Fruit fly (Drosophila melanogaster) whole organism, embryonic: ENCODE data around the gene CG17841.

ENCODE experiments used
- ATbp ChIP-seq: fragments of 200-800 bp; sonication (Bioruptor generic); optimal IDR thresholded peaks from 2 replicates; lab custom pipeline; 2017; ENCODE audit warnings: missing biosample characterization, mild to moderate bottlenecking, missing genetic modification characterization, missing genetic modification reagents
- Bteb2 ChIP-seq: fragments of 200-800 bp; sonication (Bioruptor generic); optimal IDR thresholded peaks from 2 replicates; lab custom pipeline; 2016; ENCODE audit warnings: missing biosample characterization, missing genetic modification characterization
- CG10209 ChIP-seq: fragments of 200-800 bp; sonication (Bioruptor generic); optimal IDR thresholded peaks from 3 replicates; lab custom pipeline; 2017; ENCODE audit warnings: missing biosample characterization, mild to moderate bottlenecking, missing genetic modification characterization, missing genetic modification reagents
- CG10979 ChIP-seq: fragments of 200-800 bp; sonication (Bioruptor generic); optimal IDR thresholded peaks from 2 replicates; lab custom pipeline; 2018; ENCODE audit warnings: missing biosample characterization, mild to moderate bottlenecking, missing genetic modification characterization, moderate library complexity
- CG11247 ChIP-seq: fragments of 200-800 bp; sonication (Bioruptor generic); IDR thresholded peaks from 2 replicates; pipeline ENCODE4 v1.3.6; 2022; ENCODE audit warnings: missing biosample characterization, missing genetic modification characterization
- CG13624 ChIP-seq: fragments of 200-800 bp; sonication (Bioruptor generic); optimal IDR thresholded peaks from 2 replicates; lab custom pipeline; 2016; ENCODE audit warnings: missing biosample characterization, missing genetic modification characterization
- CG14965 ChIP-seq: fragments of 200-800 bp; sonication (Bioruptor generic); optimal IDR thresholded peaks from 2 replicates; lab custom pipeline; 2016; ENCODE audit warnings: missing biosample characterization, missing genetic modification characterization, borderline replicate concordance
- CG15696 ChIP-seq: fragments of 200-800 bp; sonication (Bioruptor generic); optimal IDR thresholded peaks from 2 replicates; lab custom pipeline; 2019; ENCODE audit warnings: missing biosample characterization, mild to moderate bottlenecking, missing genetic modification characterization, moderate library complexity
- CG3847 ChIP-seq: fragments of 200-800 bp; sonication (Bioruptor generic); IDR thresholded peaks from 2 replicates; pipeline ENCODE4 v1.3.6; 2022; ENCODE audit warnings: missing biosample characterization, missing genetic modification characterization
- CG43689 ChIP-seq: fragments of 200-800 bp; sonication (Bioruptor generic); IDR thresholded peaks from 2 replicates; pipeline ENCODE4 v1.3.6; 2022; ENCODE audit warnings: missing biosample characterization, missing genetic modification characterization
- CG4404 ChIP-seq: fragments of 200-800 bp; sonication (Bioruptor generic); IDR thresholded peaks from 2 replicates; pipeline ENCODE4 v1.3.6; 2022; ENCODE audit warnings: missing biosample characterization, missing genetic modification characterization
- CG5953 ChIP-seq: fragments of 200-800 bp; sonication (Bioruptor generic); IDR thresholded peaks from 2 replicates; pipeline ENCODE4 v1.3.6; 2022; ENCODE audit warnings: missing biosample characterization, missing genetic modification characterization
- CG6254 ChIP-seq: fragments of 200-800 bp; sonication (Bioruptor generic); optimal IDR thresholded peaks from 3 replicates; lab custom pipeline; 2017; ENCODE audit warnings: mild to moderate bottlenecking, missing biosample characterization, missing genetic modification reagents, missing genetic modification characterization
- CG6689 ChIP-seq: fragments of 200-800 bp; sonication (Bioruptor generic); IDR thresholded peaks from 2 replicates; pipeline ENCODE4 v1.3.6; 2022; ENCODE audit warnings: missing biosample characterization, missing genetic modification characterization
- CG6791 ChIP-seq: fragments of 200-800 bp; sonication (Bioruptor generic); IDR thresholded peaks from 3 replicates; pipeline ENCODE4 v1.3.6; 2022; ENCODE audit warnings: missing biosample characterization, missing genetic modification characterization; ENCODE audit not compliant: partially characterized antibody
- CG8765 ChIP-seq: fragments of 200-800 bp; sonication (Bioruptor generic); IDR thresholded peaks from 2 replicates; pipeline ENCODE4 v1.3.6; 2022; ENCODE audit warnings: missing biosample characterization, missing genetic modification characterization
- CG9932 ChIP-seq: fragments of 200-800 bp; sonication (Bioruptor generic); IDR thresholded peaks from 2 replicates; pipeline ENCODE4 v1.3.6; 2022; ENCODE audit warnings: missing biosample characterization, missing genetic modification characterization
- Chrac-16 ChIP-seq: fragments of 200-800 bp; sonication (Bioruptor generic); optimal IDR thresholded peaks from 3 replicates; lab custom pipeline; 2016; ENCODE audit warnings: missing biosample characterization, missing genetic modification characterization
- D19A ChIP-seq: fragments of 200-800 bp; optimal IDR thresholded peaks from 3 replicates; lab custom pipeline; 2019; ENCODE audit warnings: missing biosample characterization, mild to moderate bottlenecking, missing genetic modification characterization, moderate library complexity
- Dek ChIP-seq: fragments of 200-800 bp; sonication (Bioruptor generic); optimal IDR thresholded peaks from 3 replicates; lab custom pipeline; 2019; ENCODE audit warnings: missing biosample characterization, mild to moderate bottlenecking, missing genetic modification characterization, moderate library complexity
- Doc3 ChIP-seq: fragments of 200-800 bp; sonication (Bioruptor generic); IDR thresholded peaks from 3 replicates; pipeline ENCODE4 v1.3.6; 2022; ENCODE audit warnings: missing biosample characterization, missing genetic modification characterization; ENCODE audit not compliant: partially characterized antibody
- Fer3 ChIP-seq: fragments of 200-800 bp; sonication (Bioruptor generic); optimal IDR thresholded peaks from 2 replicates; lab custom pipeline; 2018; ENCODE audit warnings: missing biosample characterization, mild to moderate bottlenecking, missing genetic modification characterization, moderate library complexity
- H15 ChIP-seq: fragments of 200-800 bp; sonication (Bioruptor generic); IDR thresholded peaks from 3 replicates; pipeline ENCODE4 v1.3.6; 2022; ENCODE audit warnings: missing biosample characterization, missing genetic modification characterization
- Hmr ChIP-seq: fragments of 200-800 bp; sonication (Bioruptor generic); optimal IDR thresholded peaks from 3 replicates; lab custom pipeline; 2017; ENCODE audit warnings: mild to moderate bottlenecking, missing biosample characterization, missing genetic modification reagents, missing genetic modification characterization
- Jarid2 ChIP-seq: fragments of 200-800 bp; sonication (Bioruptor generic); optimal IDR thresholded peaks from 3 replicates; lab custom pipeline; 2017; ENCODE audit warnings: mild to moderate bottlenecking, missing biosample characterization, missing genetic modification reagents, missing genetic modification characterization
- Myb ChIP-seq: fragments of 200-800 bp; sonication (Bioruptor generic); optimal IDR thresholded peaks from 2 replicates; lab custom pipeline; 2016; ENCODE audit warnings: missing biosample characterization, missing genetic modification characterization
- NC2β ChIP-seq: fragments of 200-800 bp; sonication (Bioruptor generic); optimal IDR thresholded peaks from 2 replicates; lab custom pipeline; 2016; ENCODE audit warnings: missing biosample characterization, missing genetic modification characterization
- Nf-YA ChIP-seq: fragments of 200-800 bp; sonication (Bioruptor generic); IDR thresholded peaks from 2 replicates; pipeline ENCODE4 v1.3.6; 2022; ENCODE audit warnings: missing biosample characterization, missing genetic modification characterization
- Rfx ChIP-seq: fragments of 200-800 bp; sonication (Bioruptor generic); IDR thresholded peaks from 2 replicates; pipeline ENCODE4 v1.3.6; 2022; ENCODE audit warnings: missing biosample characterization, missing genetic modification characterization
- Six4 ChIP-seq: fragments of 200-800 bp; sonication (Bioruptor generic); optimal IDR thresholded peaks from 2 replicates; lab custom pipeline; 2016; ENCODE audit warnings: missing biosample characterization, missing genetic modification characterization
- al ChIP-seq: fragments of 200-800 bp; sonication (Bioruptor generic); IDR thresholded peaks from 2 replicates; pipeline ENCODE4 v1.3.6; 2022; ENCODE audit warnings: missing biosample characterization, missing genetic modification characterization
- chm ChIP-seq: fragments of 200-800 bp; sonication (Bioruptor generic); IDR thresholded peaks from 2 replicates; pipeline ENCODE4 v1.3.6; 2022; ENCODE audit warnings: missing biosample characterization, missing genetic modification characterization
- ci ChIP-seq: fragments of 200-800 bp; sonication (Bioruptor generic); IDR thresholded peaks from 3 replicates; pipeline ENCODE4 v1.3.6; 2022; ENCODE audit warnings: missing biosample characterization, missing genetic modification characterization
- crol ChIP-seq: fragments of 200-800 bp; sonication (Bioruptor generic); IDR thresholded peaks from 2 replicates; pipeline ENCODE4 v1.3.6; 2022; ENCODE audit warnings: missing biosample characterization, missing genetic modification characterization
- danr ChIP-seq: fragments of 200-800 bp; sonication (Bioruptor generic); IDR thresholded peaks from 2 replicates; pipeline ENCODE4 v1.3.6; 2022; ENCODE audit warnings: missing biosample characterization, missing genetic modification characterization
- disco-r ChIP-seq: fragments of 200-800 bp; sonication (Bioruptor generic); optimal IDR thresholded peaks from 2 replicates; lab custom pipeline; 2016; ENCODE audit warnings: missing biosample characterization, missing genetic modification characterization
- fd3F ChIP-seq: fragments of 200-800 bp; sonication (Bioruptor generic); optimal IDR thresholded peaks from 2 replicates; lab custom pipeline; 2018; ENCODE audit warnings: missing biosample characterization, mild to moderate bottlenecking, missing genetic modification characterization, moderate library complexity
- hkb ChIP-seq, 2 experiments: fragments of 200-800 bp in 1 of 2; fragments of >200 bp in 1 of 2; sonication (Bioruptor generic) in 1 of 2; IDR thresholded peaks in 1 of 2; optimal IDR thresholded peaks in 1 of 2; 2 replicates each; pipeline versions ENCODE4 v1.3.6 to Lab custom; 2017 to 2022; ENCODE audit warnings: missing biosample characterization in 1 of 2, missing genetic modification characterization in 1 of 2
- lab ChIP-seq: fragments of 200-800 bp; sonication (Bioruptor generic); optimal IDR thresholded peaks from 3 replicates; lab custom pipeline; 2017; ENCODE audit warnings: missing biosample characterization, missing genetic modification characterization, mild to moderate bottlenecking, moderate library complexity, missing genetic modification reagents
- run ChIP-seq: fragments of 200-800 bp; sonication (Bioruptor generic); optimal IDR thresholded peaks from 3 replicates; lab custom pipeline; 2018; ENCODE audit warnings: missing biosample characterization, mild to moderate bottlenecking, missing genetic modification characterization
- salm ChIP-seq: fragments of 200-800 bp; sonication (Bioruptor generic); optimal IDR thresholded peaks from 2 replicates; lab custom pipeline; 2018; ENCODE audit warnings: missing biosample characterization, mild to moderate bottlenecking, missing genetic modification characterization
- scrt ChIP-seq: fragments of 200-800 bp; sonication (Bioruptor generic); optimal IDR thresholded peaks from 2 replicates; lab custom pipeline; 2018; ENCODE audit warnings: missing biosample characterization, mild to moderate bottlenecking, missing genetic modification characterization, moderate library complexity
- sens ChIP-seq: fragments of 200-800 bp; sonication (Bioruptor generic); peaks from one replicate; lab custom pipeline; 2016; ENCODE audit warnings: missing biosample characterization, missing genetic modification characterization
- toy ChIP-seq: fragments of 200-800 bp; sonication (Bioruptor generic); IDR thresholded peaks from 2 replicates; pipeline ENCODE4 v1.3.6; 2022; ENCODE audit warnings: missing biosample characterization, missing genetic modification characterization
- trem ChIP-seq: fragments of 200-800 bp; optimal IDR thresholded peaks from 3 replicates; lab custom pipeline; 2019; ENCODE audit warnings: missing biosample characterization, mild to moderate bottlenecking, missing genetic modification characterization, moderate library complexity
- ttk ChIP-seq: fragments of 200-800 bp; sonication (Bioruptor generic); IDR thresholded peaks from 2 replicates; pipeline ENCODE4 v2.1.2; 2022; ENCODE audit warnings: missing biosample characterization, missing genetic modification characterization
- tup ChIP-seq: fragments of 200-800 bp; sonication (Bioruptor generic); optimal IDR thresholded peaks from 2 replicates; lab custom pipeline; 2016; ENCODE audit warnings: missing biosample characterization, mild to moderate bottlenecking, missing genetic modification characterization, moderate library complexity
- wek ChIP-seq: fragments of 200-800 bp; sonication (Bioruptor generic); optimal IDR thresholded peaks from 3 replicates; lab custom pipeline; 2018; ENCODE audit warnings: missing biosample characterization, mild to moderate bottlenecking, missing genetic modification characterization, moderate library complexity
- wor ChIP-seq: fragments of 200-800 bp; sonication (Bioruptor generic); IDR thresholded peaks from 2 replicates; pipeline ENCODE4 v1.3.6; 2022; ENCODE audit warnings: missing biosample characterization, missing genetic modification characterization

CG17841 gene

DNA sequence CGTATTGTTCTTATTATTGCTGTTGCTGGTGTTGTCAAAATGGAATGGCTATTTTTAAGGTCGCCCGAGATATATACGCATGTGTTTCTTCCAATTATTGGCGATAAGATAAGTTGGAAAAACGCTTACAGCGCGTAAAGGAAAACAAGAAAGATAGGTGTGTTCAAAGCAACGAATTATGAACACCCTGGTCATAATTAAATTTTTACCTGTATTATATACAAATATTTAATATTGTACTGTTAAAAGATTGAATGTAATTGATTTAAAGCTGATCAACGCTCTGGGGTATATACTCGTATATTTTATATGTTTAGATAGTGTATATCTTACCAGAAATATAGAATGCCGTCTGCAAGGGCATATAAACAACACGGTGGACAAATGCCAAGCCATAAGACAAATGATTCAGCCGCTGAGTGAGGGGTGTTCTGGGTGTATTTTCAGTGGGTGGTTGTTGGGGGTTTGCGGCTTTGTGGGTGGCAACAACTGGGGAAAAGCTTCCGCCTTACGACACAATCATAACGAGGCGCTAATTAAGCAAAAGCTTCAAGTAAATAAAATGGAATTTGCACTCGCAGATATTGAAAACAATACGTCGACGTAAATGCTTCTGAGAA is 29.8 kb downstream of the CG17841 start (continued):
- TF ChIP-seq trem (tag; lab: Kevin White, UChicago) (no peak), CG3847 (GFP tag; lab: Robert Waterston, UW) (no peak; the same call in 1 of the 2 replicates), Doc3 (GFP tag; lab: Robert Waterston, UW) (no peak), CG6254 (no peak), toy (GFP tag; lab: Robert Waterston, UW) (no peak), Myb (GFP tag; lab: Kevin White, UChicago) (no peak), wor (GFP tag; lab: Robert Waterston, UW) (0 out of 2 replicates have a peak, but pooled peaks have one; percentile 12), D19A (tag; lab: Kevin White, UChicago) (peak; percentile 93), tup (GFP tag; lab: Kevin White, UChicago) (no peak), H15 (GFP tag; lab: Robert Waterston, UW) (no peak), scrt (GFP tag; lab: Kevin White, UChicago) (peak; percentile 34), CG4404 (0 out of 2 replicates have a peak, but pooled peaks have one; percentile 17), ttk (GFP tag; lab: Robert Waterston, UW) (peak; percentile 27; the same call in 1 of the 2 replicates), CG9932 (GFP tag; lab: Robert Waterston, UW) (peak; percentile 46), ATbp (GFP tag; lab: Kevin White, UChicago) (peak; percentile 5), CG14965 (no peak), Bteb2 (GFP tag; lab: Kevin White, UChicago) (no peak), CG13624 (GFP tag; lab: Kevin White, UChicago) (no peak), danr (GFP tag; lab: Robert Waterston, UW) (no peak), Six4 (GFP tag; lab: Kevin White, UChicago) (no peak), al (GFP tag; lab: Robert Waterston, UW) (peak; percentile 42; the same call in 1 of the 2 replicates), Dek (tag; lab: Kevin White, UChicago) (peak; percentile 16), salm (no peak), CG6791 (GFP tag; lab: Robert Waterston, UW) (no peak), CG8765 (GFP tag; lab: Robert Waterston, UW) (no peak), disco-r (no peak), NC2β (GFP tag; lab: Kevin White, UChicago) (no peak), Hmr (GFP tag; lab: Kevin White, UChicago) (peak; percentile 38), CG11247 (GFP tag; lab: Robert Waterston, UW) (0 out of 2 replicates have a peak, but pooled peaks have one; percentile 23), Chrac-16 (GFP tag; lab: Kevin White, UChicago) (no peak), CG6689 (GFP tag; lab: Robert Waterston, UW) (peak; percentile 55; the same call in 1 of the 2 replicates), CG10979 (tag; lab: Kevin White, UChicago) (no peak), lab (GFP tag; lab: Kevin White, UChicago) (peak; percentile 56), chm (GFP tag; lab: Robert Waterston, UW) (no peak), hkb (optimal IDR thresholded peaks at IDR 0.05; lab: Kevin White, UChicago) (no peak), hkb (GFP tag; IDR thresholded peaks at IDR 0.05; lab: Robert Waterston, UW) (peak; percentile 46; the same call in 1 of the 2 replicates), CG15696 (tag; lab: Kevin White, UChicago) (no peak), ci (GFP tag; lab: Robert Waterston, UW) (0 out of 3 replicates have a peak, but pooled peaks have one; percentile 26), Jarid2 (GFP tag; lab: Kevin White, UChicago) (no peak), sens (GFP tag; lab: Kevin White, UChicago) (peak; percentile 49), CG10209 (GFP tag; lab: Kevin White, UChicago) (peak; percentile 31), Nf-YA (0 out of 2 replicates have a peak, but pooled peaks have one; percentile 23), Rfx (GFP tag; lab: Robert Waterston, UW) (peak; percentile 71), Fer3 (tag; lab: Kevin White, UChicago) (peak; percentile 14), wek (no peak), crol (GFP tag; lab: Robert Waterston, UW) (no peak), CG5953 (no peak), CG43689 (no peak), run (no peak), fd3F (GFP tag; lab: Kevin White, UChicago) (peak; percentile 2)
